Worm (Caenorhabditis elegans) whole organism, L1 larva: ENCODE results near the gene arrd-24.

Source experiments
- C04F5.9 ChIP-seq: sonication (generic microtip); optimal IDR thresholded peaks from 2 replicates; lab custom pipeline; 2016; ENCODE audit warnings: missing genetic modification characterization, missing compliant biosample characterization
- C16A3.4 ChIP-seq: fragments of 150-350 bp; optimal IDR thresholded peaks from 2 replicates; lab custom pipeline; 2014; ENCODE audit warnings: missing biosample characterization, missing genetic modification characterization
- C34B4.2 ChIP-seq: sonication (generic microtip); optimal IDR thresholded peaks from 2 replicates; lab custom pipeline; 2017; ENCODE audit warnings: mild to moderate bottlenecking, missing genetic modification characterization, missing compliant biosample characterization
- Y116A8C.19 ChIP-seq: sonication (generic microtip); optimal IDR thresholded peaks from 2 replicates; lab custom pipeline; 2016; ENCODE audit warnings: missing compliant biosample characterization, missing genetic modification characterization, borderline replicate concordance
- aha-1 ChIP-seq: fragments of 150-350 bp; optimal IDR thresholded peaks from 2 replicates; lab custom pipeline; 2014; ENCODE audit warnings: missing biosample characterization, missing genetic modification characterization
- aly-2 ChIP-seq: fragments of 150-350 bp; optimal IDR thresholded peaks from 2 replicates; lab custom pipeline; 2014; ENCODE audit warnings: missing biosample characterization, missing genetic modification characterization
- ama-1 ChIP-seq: fragments of 150-350 bp; optimal IDR thresholded peaks from 2 replicates; lab custom pipeline; 2014
- ceh-63 ChIP-seq: fragments of 200-800 bp; sonication (Bioruptor generic); optimal IDR thresholded peaks from 2 replicates; lab custom pipeline; 2018; ENCODE audit warnings: mild to moderate bottlenecking, missing genetic modification characterization, missing compliant biosample characterization
- ces-1 ChIP-seq: fragments of 150-350 bp; optimal IDR thresholded peaks from 2 replicates; lab custom pipeline; 2014; ENCODE audit warnings: missing biosample characterization, missing genetic modification reagents, missing genetic modification characterization
- dpl-1 ChIP-seq, 3 experiments: fragments of 150-350 bp in 2 of 3; sonication (generic microtip) in 1 of 3; optimal IDR thresholded peaks; 2 replicates each; lab custom pipeline; 2014 to 2017; ENCODE audit warnings: missing biosample characterization in 3 of 3, missing genetic modification characterization in 3 of 3, missing genetic modification reagents in 3 of 3
- egl-13 ChIP-seq: sonication (generic microtip); optimal IDR thresholded peaks from 2 replicates; lab custom pipeline; 2016; ENCODE audit warnings: missing genotype, missing genetic modification reagents, missing genetic modification characterization, missing compliant biosample characterization
- egl-27 ChIP-seq, 2 experiments: fragments of 150-350 bp in 1 of 2; sonication (generic microtip); optimal IDR thresholded peaks; 3 replicates each; lab custom pipeline; 2017 to 2018; ENCODE audit warnings: missing biosample characterization in 2 of 2, missing genetic modification characterization in 2 of 2, missing genetic modification reagents in 2 of 2
- elt-2 ChIP-seq: sonication (generic microtip); optimal IDR thresholded peaks from 2 replicates; lab custom pipeline; 2016; ENCODE audit warnings: missing genetic modification characterization, mild to moderate bottlenecking, inconsistent platforms, missing compliant biosample characterization, missing genetic modification reagents
- ets-5 ChIP-seq: fragments of 200-800 bp; sonication (Bioruptor generic); IDR thresholded peaks from 2 replicates; pipeline ENCODE4 v1.3.6; 2022; ENCODE audit warnings: missing genetic modification characterization, missing compliant biosample characterization
- fkh-4 ChIP-seq: sonication (generic microtip); optimal IDR thresholded peaks from 2 replicates; lab custom pipeline; 2016; ENCODE audit warnings: missing compliant biosample characterization, missing genetic modification characterization, borderline replicate concordance
- grh-1 ChIP-seq: fragments of 200-800 bp; sonication (Bioruptor generic); IDR thresholded peaks from 2 replicates; pipeline ENCODE4 v1.3.6; 2022; ENCODE audit warnings: missing genetic modification reagents, missing genetic modification characterization, missing compliant biosample characterization
- hlh-17 ChIP-seq: fragments of 200-800 bp; sonication (Bioruptor generic); optimal IDR thresholded peaks from 2 replicates; lab custom pipeline; 2018; ENCODE audit warnings: missing genetic modification characterization, mild to moderate bottlenecking, missing compliant biosample characterization, moderate library complexity, borderline replicate concordance
- hpl-2 ChIP-seq: fragments of 150-350 bp; optimal IDR thresholded peaks from 2 replicates; lab custom pipeline; 2014; ENCODE audit warnings: missing biosample characterization, missing genetic modification reagents, missing genetic modification characterization
- irx-1 ChIP-seq: sonication (generic microtip); optimal IDR thresholded peaks from 2 replicates; lab custom pipeline; 2016; ENCODE audit warnings: missing genetic modification characterization, missing compliant biosample characterization
- jun-1 ChIP-seq: fragments of 150-350 bp; optimal IDR thresholded peaks from 2 replicates; lab custom pipeline; 2014; ENCODE audit warnings: missing biosample characterization, missing genetic modification reagents, missing genetic modification characterization
- lin-14 ChIP-seq: fragments of 200-800 bp; sonication (Bioruptor generic); optimal IDR thresholded peaks from 2 replicates; lab custom pipeline; 2018; ENCODE audit warnings: mild to moderate bottlenecking, missing genetic modification characterization, moderate library complexity, missing compliant biosample characterization
- lin-35 ChIP-seq, 2 experiments: fragments of 150-350 bp; optimal IDR thresholded peaks; 2 replicates each; lab custom pipeline; 2014; ENCODE audit warnings: missing biosample characterization in 2 of 2, missing genetic modification characterization in 2 of 2, missing genetic modification reagents in 2 of 2
- lin-39 ChIP-seq: fragments of 150-350 bp; optimal IDR thresholded peaks from 2 replicates; lab custom pipeline; 2014; ENCODE audit warnings: missing biosample characterization, missing genetic modification reagents, missing genetic modification characterization
- lir-3 ChIP-seq: sonication (generic microtip); optimal IDR thresholded peaks from 2 replicates; lab custom pipeline; 2016; ENCODE audit warnings: mild to moderate bottlenecking, missing genetic modification characterization, moderate library complexity, missing compliant biosample characterization; ENCODE audit not compliant: poor library complexity
- lsy-2 ChIP-seq, 2 experiments: fragments of 150-350 bp; optimal IDR thresholded peaks; 2 replicates each; lab custom pipeline; 2014; ENCODE audit warnings: missing biosample characterization in 2 of 2, missing genetic modification characterization in 2 of 2
- mab-9 ChIP-seq: fragments of 200-800 bp; sonication (Bioruptor generic); IDR thresholded peaks from 2 replicates; pipeline ENCODE4 v1.3.6; 2022; ENCODE audit warnings: missing genetic modification reagents, missing genetic modification characterization, missing compliant biosample characterization
- nhr-11 ChIP-seq: fragments of 150-350 bp; optimal IDR thresholded peaks from 2 replicates; lab custom pipeline; 2014; ENCODE audit warnings: missing biosample characterization, missing genetic modification characterization
- nhr-12 ChIP-seq: sonication (generic microtip); optimal IDR thresholded peaks from 2 replicates; lab custom pipeline; 2017; ENCODE audit warnings: missing biosample characterization, missing genetic modification characterization
- nhr-19 ChIP-seq: fragments of 200-800 bp; sonication (Bioruptor generic); conservative IDR thresholded peaks from 2 replicates; pipeline ENCODE4 v1.3.6; 2022; ENCODE audit warnings: missing genetic modification characterization, missing compliant biosample characterization
- nhr-20 ChIP-seq: sonication (generic microtip); optimal IDR thresholded peaks from 2 replicates; lab custom pipeline; 2016; ENCODE audit warnings: mild to moderate bottlenecking, missing genetic modification characterization, missing compliant biosample characterization
- nhr-28 ChIP-seq: fragments of 150-350 bp; optimal IDR thresholded peaks from 2 replicates; lab custom pipeline; 2014; ENCODE audit warnings: missing biosample characterization, missing genetic modification characterization
- nhr-76 ChIP-seq: sonication (generic microtip); optimal IDR thresholded peaks from 2 replicates; lab custom pipeline; 2017; ENCODE audit warnings: missing biosample characterization, missing genetic modification characterization
- nhr-85 ChIP-seq: sonication (generic microtip); peaks from one replicate; lab custom pipeline; 2016; ENCODE audit warnings: missing genetic modification characterization, inconsistent platforms, missing compliant biosample characterization
- nhr-90 ChIP-seq: sonication (generic microtip); optimal IDR thresholded peaks from 2 replicates; lab custom pipeline; 2016; ENCODE audit warnings: mild to moderate bottlenecking, missing genetic modification characterization, missing compliant biosample characterization; ENCODE audit not compliant: poor library complexity
- sox-4 ChIP-seq: sonication (generic microtip); optimal IDR thresholded peaks from 2 replicates; lab custom pipeline; 2016; ENCODE audit warnings: missing genetic modification characterization, missing compliant biosample characterization
- sptf-1 ChIP-seq: fragments of 150-350 bp; optimal IDR thresholded peaks from 2 replicates; lab custom pipeline; 2014; ENCODE audit warnings: missing biosample characterization, missing genetic modification characterization
- sup-37 ChIP-seq: fragments of 200-800 bp; sonication (Bioruptor generic); optimal IDR thresholded peaks from 2 replicates; lab custom pipeline; 2018; ENCODE audit warnings: mild to moderate bottlenecking, missing genetic modification characterization, missing compliant biosample characterization
- tbx-2 ChIP-seq: sonication (generic microtip); optimal IDR thresholded peaks from 2 replicates; lab custom pipeline; 2016; ENCODE audit warnings: missing genetic modification characterization, missing compliant biosample characterization
- tlp-1 ChIP-seq: fragments of 150-350 bp; optimal IDR thresholded peaks from 2 replicates; lab custom pipeline; 2014; ENCODE audit warnings: missing biosample characterization, missing genetic modification characterization
- unc-30 ChIP-seq: sonication (generic microtip); optimal IDR thresholded peaks from 2 replicates; lab custom pipeline; 2017; ENCODE audit warnings: missing biosample characterization, missing genetic modification characterization
- unc-62 ChIP-seq: fragments of 150-350 bp; optimal IDR thresholded peaks from 2 replicates; lab custom pipeline; 2014; ENCODE audit warnings: missing biosample characterization, missing genetic modification reagents, missing genetic modification characterization
- unc-86 ChIP-seq: sonication (generic microtip); optimal IDR thresholded peaks from 2 replicates; lab custom pipeline; 2016; ENCODE audit warnings: missing genetic modification characterization, missing compliant biosample characterization
- unc-98 ChIP-seq: fragments of 200-800 bp; sonication (Bioruptor generic); IDR thresholded peaks from 2 replicates; pipeline ENCODE4 v1.3.6; 2022; ENCODE audit warnings: missing genetic modification characterization, missing compliant biosample characterization
- zag-1 ChIP-seq: fragments of 150-350 bp; optimal IDR thresholded peaks from 2 replicates; lab custom pipeline; 2014; ENCODE audit warnings: missing biosample characterization, missing genetic modification characterization
- zip-4 ChIP-seq: fragments of 200-800 bp; sonication (Bioruptor generic); optimal IDR thresholded peaks from 2 replicates; lab custom pipeline; 2018; ENCODE audit warnings: mild to moderate bottlenecking, missing genetic modification characterization, moderate library complexity, missing compliant biosample characterization
- ztf-11 ChIP-seq, 2 experiments: sonication (generic microtip); optimal IDR thresholded peaks; 2 replicates each; lab custom pipeline; 2016 to 2017; ENCODE audit warnings: missing genetic modification characterization in 2 of 2, missing biosample characterization in 1 of 2, missing compliant biosample characterization in 1 of 2
- ztf-4 ChIP-seq: fragments of 150-350 bp; optimal IDR thresholded peaks from 2 replicates; lab custom pipeline; 2014; ENCODE audit warnings: missing biosample characterization, missing genetic modification characterization

arrd-24 gene

ce11 chrX:14024400-14024953, 44.2 kb upstream of the arrd-24 start:
- TF ChIP-seq C34B4.2 (tag; lab: Kevin White, UChicago), result no peak
- no peak for TF ChIP-seq ceh-63
- no peak for TF ChIP-seq nhr-90 (tag; lab: Kevin White, UChicago)
- no peak for TF ChIP-seq lir-3
- TF ChIP-seq ces-1 (GFP tag; lab: Kevin White, UChicago), result no peak
- peak; percentile 50 for TF ChIP-seq elt-2 (tag; lab: Kevin White, UChicago)
- peak; percentile 40 for TF ChIP-seq lin-14 (GFP tag; lab: Kevin White, UChicago)
- peak in 1 of 2 experiments; percentile 26 for TF ChIP-seq lin-35 (GFP tag; optimal IDR thresholded peaks at IDR 0.05; lab: Kevin White, UChicago)
- peak; percentile 15 for TF ChIP-seq nhr-20
- TF ChIP-seq, all 84 proteins: peak for 4

ce11 chrX:14020290-14020689, 40.0 kb upstream of the arrd-24 start, which contains the start of gene C04C11.1:
TSS of gene C04C11.1 (plus strand) at chrX:14020590.
- TF ChIP-seq nhr-20 (no peak), nhr-19 (GFP tag; lab: Robert Waterston, UW) (no peak), unc-86 (tag; lab: Kevin White, UChicago) (no peak), nhr-11 (tag; lab: Kevin White, UChicago) (no peak), dpl-1 (GFP tag; optimal IDR thresholded peaks at IDR 0.05; lab: Kevin White, UChicago) (no peak), ama-1 (lab: Kevin White, UChicago) (no peak), lir-3 (no peak), C34B4.2 (tag; lab: Kevin White, UChicago) (no peak), sup-37 (GFP tag; lab: Kevin White, UChicago) (no peak), aly-2 (no peak), nhr-90 (tag; lab: Kevin White, UChicago) (no peak), sox-4 (tag; lab: Kevin White, UChicago) (no peak), zag-1 (tag; lab: Kevin White, UChicago) (no peak)
- TF ChIP-seq, all 84 proteins: peak for 0

ce11 chrX:14016698-14017097, 36.4 kb upstream of the arrd-24 start:
- TF ChIP-seq hpl-2 (GFP tag; lab: Kevin White, UChicago) (no peak), unc-98 (GFP tag; lab: Robert Waterston, UW) (no peak), ztf-11 (tag; optimal IDR thresholded peaks at IDR 0.05; lab: Kevin White, UChicago) (no peak), nhr-85 (tag; lab: Kevin White, UChicago) (no peak), zip-4 (GFP tag; lab: Kevin White, UChicago) (no peak), egl-13 (tag; lab: Kevin White, UChicago) (peak; percentile 57), ztf-4 (peak; percentile 13), C34B4.2 (tag; lab: Kevin White, UChicago) (no peak), nhr-90 (tag; lab: Kevin White, UChicago) (no peak), dpl-1 (GFP tag; optimal IDR thresholded peaks at IDR 0.05; lab: Kevin White, UChicago) (no peak), jun-1 (peak; percentile 8), C16A3.4 (tag; lab: Kevin White, UChicago) (peak; percentile 13), tbx-2 (peak; percentile 71), ets-5 (GFP tag; lab: Robert Waterston, UW) (no peak), unc-30 (tag; lab: Kevin White, UChicago) (no peak), fkh-4 (tag; lab: Kevin White, UChicago) (no peak), sptf-1 (no peak), lin-39 (tag; lab: Kevin White, UChicago) (peak; percentile 66), nhr-28 (tag; lab: Kevin White, UChicago) (no peak), C04F5.9 (tag; lab: Kevin White, UChicago) (no peak), unc-62 (GFP tag; lab: Kevin White, UChicago) (no peak), Y116A8C.19 (no peak), nhr-12 (tag; lab: Kevin White, UChicago) (no peak), nhr-76 (no peak), elt-2 (tag; lab: Kevin White, UChicago) (no peak), unc-86 (tag; lab: Kevin White, UChicago) (peak; percentile 65), aly-2 (no peak), egl-27 (tag; optimal IDR thresholded peaks at IDR 0.05; lab: Kevin White, UChicago) (no peak), grh-1 (GFP tag; lab: Robert Waterston, UW) (no peak), hlh-17 (GFP tag; lab: Kevin White, UChicago) (no peak), aha-1 (tag; lab: Kevin White, UChicago) (no peak), lsy-2 (tag; optimal IDR thresholded peaks at IDR 0.05; lab: Kevin White, UChicago) (peak; percentile 38 to 69), tlp-1 (tag; lab: Kevin White, UChicago) (no peak), nhr-19 (GFP tag; lab: Robert Waterston, UW) (peak; percentile 55), sup-37 (GFP tag; lab: Kevin White, UChicago) (peak; percentile 7), mab-9 (peak; percentile 45; the same call in 1 of the 2 replicates), irx-1 (peak; percentile 10)
